Worm (Caenorhabditis elegans) whole organism, midembryonic: ENCODE results near the gene semo-1.

Experiments
- T22C8.4 ChIP-seq: fragments of 200-800 bp; sonication (Bioruptor generic); IDR thresholded peaks from 2 replicates; pipeline ENCODE4 v1.3.6; 2022; ENCODE audit warnings: missing genetic modification characterization, missing compliant biosample characterization
- cog-1 ChIP-seq: sonication (generic microtip); optimal IDR thresholded peaks from 2 replicates; lab custom pipeline; 2016; ENCODE audit warnings: missing genetic modification characterization, missing compliant biosample characterization
- flt-1 ChIP-seq: fragments of 200-800 bp; sonication (Bioruptor generic); IDR thresholded peaks from 2 replicates; pipeline ENCODE4 v1.3.6; 2022; ENCODE audit warnings: missing genetic modification characterization, missing compliant biosample characterization
- klf-2 ChIP-seq: fragments of 200-800 bp; sonication (Bioruptor generic); conservative IDR thresholded peaks from 2 replicates; pipeline ENCODE4 v1.3.6; 2022; ENCODE audit warnings: missing genetic modification reagents, missing genetic modification characterization, missing compliant biosample characterization
- ref-1 ChIP-seq: fragments of 200-800 bp; sonication (Bioruptor generic); conservative IDR thresholded peaks from 2 replicates; pipeline ENCODE4 v1.3.6; 2022; ENCODE audit warnings: missing genetic modification reagents, missing genetic modification characterization, missing compliant biosample characterization
- tab-1 ChIP-seq: fragments of 200-800 bp; sonication (Bioruptor generic); IDR thresholded peaks from 2 replicates; pipeline ENCODE4 v1.3.6; 2022; ENCODE audit warnings: missing genetic modification characterization, missing compliant biosample characterization
- ztf-23 ChIP-seq: fragments of 200-800 bp; sonication (Bioruptor generic); IDR thresholded peaks from 2 replicates; pipeline ENCODE4 v1.3.6; 2022; ENCODE audit warnings: missing genetic modification reagents, missing genetic modification characterization, missing compliant biosample characterization

- TF ChIP-seq flt-1 (GFP tag; lab: Robert Waterston, UW), result no peak
- no peak for TF ChIP-seq T22C8.4 (GFP tag; lab: Robert Waterston, UW)
- TF ChIP-seq klf-2 (GFP tag; lab: Robert Waterston, UW), result no peak
- no peak for TF ChIP-seq ztf-23
- no peak for TF ChIP-seq tab-1 (GFP tag; lab: Robert Waterston, UW)
- no peak for TF ChIP-seq ref-1 (GFP tag; lab: Robert Waterston, UW)
- no peak for TF ChIP-seq cog-1 (tag; lab: Kevin White, UChicago)
Observed at ce11 chrIV:14099256-14099655, 48.3 kb downstream of the semo-1 start, which contains the start of gene col-133.
